Worm (Caenorhabditis elegans) whole organism, L3 larva: ENCODE results near the gene C14A6.13.
A peak's percentile ranks its signal among the peaks of the same experiment; 100 is the strongest.

ENCODE experiments used
- R02D3.7 ChIP-seq: fragments of 150-350 bp; optimal IDR thresholded peaks from 2 replicates; lab custom pipeline; 2014; ENCODE audit warnings: missing biosample characterization, missing genetic modification characterization
- ama-1 ChIP-seq: fragments of 150-350 bp; optimal IDR thresholded peaks from 2 replicates; lab custom pipeline; 2018
- ceh-16 ChIP-seq: sonication (generic microtip); optimal IDR thresholded peaks from 2 replicates; lab custom pipeline; 2017; ENCODE audit warnings: missing biosample characterization, missing genetic modification characterization
- ceh-28 ChIP-seq: fragments of 150-350 bp; optimal IDR thresholded peaks from 2 replicates; lab custom pipeline; 2014; ENCODE audit warnings: missing biosample characterization, missing genetic modification reagents, missing genetic modification characterization
- ceh-82 ChIP-seq: fragments of 150-350 bp; optimal IDR thresholded peaks from 2 replicates; lab custom pipeline; 2014; ENCODE audit warnings: missing biosample characterization, missing genetic modification characterization
- ceh-9 ChIP-seq: sonication (generic microtip); optimal IDR thresholded peaks from 2 replicates; lab custom pipeline; 2018; ENCODE audit warnings: missing biosample characterization, missing genetic modification characterization
- daf-12 ChIP-seq: fragments of 150-350 bp; optimal IDR thresholded peaks from 2 replicates; lab custom pipeline; 2014; ENCODE audit warnings: missing biosample characterization, missing genetic modification reagents, missing genetic modification characterization
- elt-1 ChIP-seq: fragments of 150-350 bp; optimal IDR thresholded peaks from 2 replicates; lab custom pipeline; 2014; ENCODE audit warnings: missing biosample characterization, missing genetic modification characterization
- elt-2 ChIP-seq: sonication (generic microtip); optimal IDR thresholded peaks from 2 replicates; lab custom pipeline; 2016; ENCODE audit warnings: missing genetic modification reagents, mild to moderate bottlenecking, missing genetic modification characterization, missing compliant biosample characterization
- fkh-10 ChIP-seq: sonication (generic microtip); optimal IDR thresholded peaks from 2 replicates; lab custom pipeline; 2017; ENCODE audit warnings: missing biosample characterization, missing genetic modification reagents, missing genetic modification characterization
- fkh-2 ChIP-seq: fragments of 150-350 bp; optimal IDR thresholded peaks from 2 replicates; lab custom pipeline; 2014; ENCODE audit warnings: missing biosample characterization, missing genetic modification reagents, missing genetic modification characterization
- fos-1 ChIP-seq: fragments of 150-350 bp; optimal IDR thresholded peaks from 2 replicates; lab custom pipeline; 2014; ENCODE audit warnings: missing biosample characterization, missing genetic modification characterization
- hmg-11 ChIP-seq: sonication (generic microtip); optimal IDR thresholded peaks from 2 replicates; lab custom pipeline; 2016; ENCODE audit warnings: missing genetic modification characterization, missing compliant biosample characterization
- jun-1 ChIP-seq: fragments of 150-350 bp; optimal IDR thresholded peaks from 2 replicates; lab custom pipeline; 2014; ENCODE audit warnings: missing biosample characterization, missing genetic modification reagents, missing genetic modification characterization
- lin-39 ChIP-seq: fragments of 150-350 bp; optimal IDR thresholded peaks from 2 replicates; lab custom pipeline; 2018; ENCODE audit warnings: missing biosample characterization, missing genetic modification reagents, missing genetic modification characterization
- lsy-12 ChIP-seq: sonication (generic microtip); optimal IDR thresholded peaks from 2 replicates; lab custom pipeline; 2016; ENCODE audit warnings: mild to moderate bottlenecking, missing genetic modification characterization, missing compliant biosample characterization
- mml-1 ChIP-seq: fragments of 150-350 bp; sonication (generic microtip); optimal IDR thresholded peaks from 3 replicates; lab custom pipeline; 2014; ENCODE audit warnings: missing biosample characterization, missing genetic modification characterization
- nfya-1 ChIP-seq: sonication (generic microtip); optimal IDR thresholded peaks from 2 replicates; lab custom pipeline; 2017; ENCODE audit warnings: missing genetic modification characterization, mild to moderate bottlenecking, missing compliant biosample characterization, antibody characterized with exemption, moderate library complexity; ENCODE audit not compliant: insufficient read depth
- nhr-11 ChIP-seq: fragments of 150-350 bp; optimal IDR thresholded peaks from 2 replicates; lab custom pipeline; 2014; ENCODE audit warnings: missing biosample characterization, missing genetic modification characterization
- nhr-12 ChIP-seq: fragments of 150-350 bp; optimal IDR thresholded peaks from 2 replicates; lab custom pipeline; 2014; ENCODE audit warnings: missing biosample characterization, missing genetic modification characterization
- nhr-23 ChIP-seq: fragments of 150-350 bp; optimal IDR thresholded peaks from 2 replicates; lab custom pipeline; 2014; ENCODE audit warnings: missing biosample characterization, missing genetic modification reagents, missing genetic modification characterization
- nhr-237 ChIP-seq: fragments of 150-350 bp; optimal IDR thresholded peaks from 2 replicates; lab custom pipeline; 2014; ENCODE audit warnings: missing biosample characterization, missing genetic modification characterization
- nhr-25 ChIP-seq: sonication (generic microtip); optimal IDR thresholded peaks from 2 replicates; lab custom pipeline; 2017; ENCODE audit warnings: missing biosample characterization, missing genetic modification characterization
- nhr-28 ChIP-seq: fragments of 150-350 bp; optimal IDR thresholded peaks from 2 replicates; lab custom pipeline; 2014; ENCODE audit warnings: missing biosample characterization, missing genetic modification characterization
- nhr-43 ChIP-seq: sonication (generic microtip); optimal IDR thresholded peaks from 2 replicates; lab custom pipeline; 2016; ENCODE audit warnings: mild to moderate bottlenecking, missing genetic modification characterization, missing compliant biosample characterization; ENCODE audit not compliant: poor library complexity, severe bottlenecking
- nhr-67 ChIP-seq: fragments of 150-350 bp; optimal IDR thresholded peaks from 2 replicates; lab custom pipeline; 2014; ENCODE audit warnings: missing biosample characterization, missing genetic modification characterization
- nhr-76 ChIP-seq: fragments of 150-350 bp; sonication (generic microtip); optimal IDR thresholded peaks from 5 replicates; lab custom pipeline; 2014; ENCODE audit warnings: missing biosample characterization, missing genetic modification characterization
- nhr-77 ChIP-seq: fragments of 150-350 bp; optimal IDR thresholded peaks from 2 replicates; lab custom pipeline; 2014; ENCODE audit warnings: missing biosample characterization, missing genetic modification characterization
- pha-4 ChIP-seq: fragments of 150-350 bp; optimal IDR thresholded peaks from 2 replicates; lab custom pipeline; 2014; ENCODE audit warnings: missing biosample characterization, missing genetic modification reagents, missing genetic modification characterization
- pqm-1 ChIP-seq: fragments of 150-350 bp; optimal IDR thresholded peaks from 2 replicates; lab custom pipeline; 2017; ENCODE audit warnings: missing biosample characterization, missing genetic modification characterization, inconsistent platforms
- sea-2 ChIP-seq: fragments of 150-350 bp; sonication (generic microtip); optimal IDR thresholded peaks from 4 replicates; lab custom pipeline; 2014; ENCODE audit warnings: missing biosample characterization, missing genetic modification reagents, missing genetic modification characterization
- snpc-4 ChIP-seq: fragments of 150-350 bp; optimal IDR thresholded peaks from 2 replicates; lab custom pipeline; 2014; ENCODE audit warnings: missing biosample characterization, missing genetic modification characterization
- tbx-2 ChIP-seq: sonication (generic microtip); optimal IDR thresholded peaks from 2 replicates; lab custom pipeline; 2016; ENCODE audit warnings: mild to moderate bottlenecking, missing genetic modification characterization, missing compliant biosample characterization
- ztf-4 ChIP-seq: fragments of 150-350 bp; optimal IDR thresholded peaks from 2 replicates; lab custom pipeline; 2014; ENCODE audit warnings: missing biosample characterization, missing genetic modification characterization

C14A6.13 gene

ce11 chrV:18161228-18161627 lies at the start of gene C14A6.13:
TSS of gene C14A6.13 (minus strand) at chrV:18161328.
- TF ChIP-seq nhr-25 (tag; lab: Kevin White, UChicago) (no peak), nhr-43 (tag; lab: Kevin White, UChicago) (no peak), pha-4 (tag; lab: Kevin White, UChicago) (no peak), nhr-76 (tag; lab: Kevin White, UChicago) (no peak)

ce11 chrV:18209071-18209470 lies 47.9 kb upstream of the C14A6.13 start, which contains the start of gene F16H6.7:
TSS of gene F16H6.7 (minus strand) at chrV:18209171.
- TF ChIP-seq ztf-4 (tag; lab: Kevin White, UChicago) (no peak), nhr-28 (tag; lab: Kevin White, UChicago) (no peak), nhr-67 (no peak), ceh-82 (no peak), nhr-12 (tag; lab: Kevin White, UChicago) (no peak), nhr-237 (no peak), nhr-23 (tag; lab: Kevin White, UChicago) (no peak), daf-12 (tag; lab: Kevin White, UChicago) (no peak), fkh-2 (no peak), hmg-11 (tag; lab: Kevin White, UChicago) (no peak), nhr-11 (no peak), mml-1 (tag; lab: Kevin White, UChicago) (no peak), nhr-25 (tag; lab: Kevin White, UChicago) (no peak), pha-4 (tag; lab: Kevin White, UChicago) (no peak), elt-2 (tag; lab: Kevin White, UChicago) (no peak), fkh-10 (GFP tag; lab: Kevin White, UChicago) (no peak), lin-39 (no peak), nhr-76 (tag; lab: Kevin White, UChicago) (no peak), ceh-16 (tag; lab: Kevin White, UChicago) (no peak)

ce11 chrV:18198421-18198820 lies 37.3 kb upstream of the C14A6.13 start, which contains the start of gene F16H6.4:
TSS of gene F16H6.4 (plus strand) at chrV:18198721.
- TF ChIP-seq elt-1 (tag; lab: Kevin White, UChicago) (no peak), daf-12 (tag; lab: Kevin White, UChicago) (no peak)

- no peak for TF ChIP-seq nhr-11
- TF ChIP-seq sea-2 (GFP tag; lab: Kevin White, UChicago) = no peak
- no peak for TF ChIP-seq R02D3.7 (tag; lab: Kevin White, UChicago)
- no peak for TF ChIP-seq lsy-12 (tag; lab: Kevin White, UChicago)
- no peak for TF ChIP-seq nhr-43 (tag; lab: Kevin White, UChicago)
- TF ChIP-seq nhr-23 (tag; lab: Kevin White, UChicago) = no peak
- TF ChIP-seq mml-1 (tag; lab: Kevin White, UChicago) = no peak
- no peak for TF ChIP-seq jun-1 (tag; lab: Kevin White, UChicago)
- no peak for TF ChIP-seq ceh-9 (tag; lab: Kevin White, UChicago)
- TF ChIP-seq ama-1 (lab: Kevin White, UChicago) = no peak
- no peak for TF ChIP-seq snpc-4 (tag; lab: Kevin White, UChicago)
- no peak for TF ChIP-seq hmg-11 (tag; lab: Kevin White, UChicago)
- no peak for TF ChIP-seq lin-39
- no peak for TF ChIP-seq ceh-28 (tag; lab: Kevin White, UChicago)
- TF ChIP-seq fkh-10 (GFP tag; lab: Kevin White, UChicago) = no peak
- no peak for TF ChIP-seq ceh-16 (tag; lab: Kevin White, UChicago)
- no peak for TF ChIP-seq nhr-237
- no peak for TF ChIP-seq fos-1 (tag; lab: Kevin White, UChicago)
- no peak for TF ChIP-seq nhr-77
- TF ChIP-seq fkh-2 = no peak
- TF ChIP-seq, all 47 proteins: peak for 0
These were observed 33.9 kb upstream of the C14A6.13 start, which contains the start of gene F16H6.3 for ce11 chrV:18195006-18195405. TSS of gene F16H6.3 (plus strand) at chrV:18195306.

- TF ChIP-seq snpc-4 (tag; lab: Kevin White, UChicago) (no peak), nhr-23 (tag; lab: Kevin White, UChicago) (no peak), elt-2 (tag; lab: Kevin White, UChicago) (peak; percentile 79), nfya-1 (no peak), tbx-2 (tag; lab: Kevin White, UChicago) (no peak), nhr-67 (no peak), sea-2 (GFP tag; lab: Kevin White, UChicago) (no peak), nhr-28 (tag; lab: Kevin White, UChicago) (no peak), pqm-1 (tag; lab: Kevin White, UChicago) (peak; percentile 31), nhr-43 (tag; lab: Kevin White, UChicago) (no peak), ceh-16 (tag; lab: Kevin White, UChicago) (no peak), pha-4 (tag; lab: Kevin White, UChicago) (no peak), jun-1 (tag; lab: Kevin White, UChicago) (peak; percentile 1)
These were observed 30.0 kb upstream of the C14A6.13 start, which contains the start of gene clec-42 for ce11 chrV:18191128-18191527. TSS of gene clec-42 (plus strand) at chrV:18191412.
